Fruit fly (Drosophila melanogaster): ENCODE measurements around the gene Eip75B.

Eip75B gene

dm6 chr3L:18061240-18061639, 3.3 kb downstream of the Eip75B start:
- TF ChIP-seq CG17801 (GFP tag; optimal IDR thresholded peaks at IDR 0.05; ENCODE audit: partially characterized antibody), result no peak

- no peak for TF ChIP-seq CG17801 (GFP tag; optimal IDR thresholded peaks at IDR 0.05; ENCODE audit: partially characterized antibody)
Observed at dm6 chr3L:18057752-18058518, 6.6 kb downstream of the Eip75B start.

- TF ChIP-seq CG17801 (GFP tag; optimal IDR thresholded peaks at IDR 0.05; ENCODE audit: partially characterized antibody), result no peak
Observed at dm6 chr3L:18057033-18057432, 7.5 kb downstream of the Eip75B start.

- no peak for TF ChIP-seq CG17801 (GFP tag; optimal IDR thresholded peaks at IDR 0.05; ENCODE audit: partially characterized antibody)
Observed at dm6 chr3L:18046590-18047158, 17.8 kb downstream of the Eip75B start.

- TF ChIP-seq CG17801 (GFP tag; optimal IDR thresholded peaks at IDR 0.05; ENCODE audit: partially characterized antibody), result no peak
Observed at dm6 chr3L:18044333-18045043, 20.0 kb downstream of the Eip75B start.

dm6 chr3L:18042433-18042832, 22.1 kb downstream of the Eip75B start, which contains the start of gene CG42393:
TSS of gene CG42393 (plus strand) at chr3L:18042733.
- no peak for TF ChIP-seq CG17801 (GFP tag; optimal IDR thresholded peaks at IDR 0.05; ENCODE audit: partially characterized antibody)

- no peak for TF ChIP-seq CG17801 (GFP tag; optimal IDR thresholded peaks at IDR 0.05; ENCODE audit: partially characterized antibody)
Observed at dm6 chr3L:18040017-18040416, 24.5 kb downstream of the Eip75B start, which contains the start of gene CG32192. TSS of gene CG32192 (plus strand) at chr3L:18040317.

dm6 chr3L:18038122-18038762, 26.3 kb downstream of the Eip75B start:
- no peak for TF ChIP-seq CG17801 (GFP tag; optimal IDR thresholded peaks at IDR 0.05; ENCODE audit: partially characterized antibody)

dm6 chr3L:18037459-18038092, 26.9 kb downstream of the Eip75B start:
- TF ChIP-seq CG17801 (GFP tag; optimal IDR thresholded peaks at IDR 0.05; ENCODE audit: partially characterized antibody), result no peak

- no peak for TF ChIP-seq CG17801 (GFP tag; optimal IDR thresholded peaks at IDR 0.05; ENCODE audit: partially characterized antibody)
Observed at dm6 chr3L:18036995-18037394, 27.5 kb downstream of the Eip75B start.

dm6 chr3L:18034498-18034897, 30.0 kb downstream of the Eip75B start:
- TF ChIP-seq CG17801 (GFP tag; optimal IDR thresholded peaks at IDR 0.05; ENCODE audit: partially characterized antibody), result no peak

- TF ChIP-seq CG17801 (GFP tag; optimal IDR thresholded peaks at IDR 0.05; ENCODE audit: partially characterized antibody), result no peak
Observed at dm6 chr3L:18032478-18033343, 31.8 kb downstream of the Eip75B start.

- TF ChIP-seq CG17801 (GFP tag; optimal IDR thresholded peaks at IDR 0.05; ENCODE audit: partially characterized antibody), result no peak
Observed at dm6 chr3L:18030301-18030827, 34.1 kb downstream of the Eip75B start.

Measured in ovary, adult (tissue).